Worm (Caenorhabditis elegans): Measurements from ENCODE around the gene E02H1.1.

ce11 chrII:9614728-9615127, 23.8 kb upstream of the E02H1.1 start, which contains the start of gene hlh-6:
- TF ChIP-seq hnd-1 (tag; optimal IDR thresholded peaks at IDR 0.05) (no peak), flt-1 (GFP tag; IDR thresholded peaks at IDR 0.05) (no peak), hmbx-1 (tag; optimal IDR thresholded peaks at IDR 0.05) (no peak), aly-1 (tag; optimal IDR thresholded peaks at IDR 0.05) (no peak), ceh-36 (tag; optimal IDR thresholded peaks at IDR 0.05) (no peak), ama-1 (optimal IDR thresholded peaks at IDR 0.05) (no peak), tbx-11 (GFP tag; IDR thresholded peaks at IDR 0.05) (no peak)
